Fruit fly (Drosophila melanogaster) S2 (cell line): ENCODE measurements around the gene Hel89B.
A peak's percentile ranks its signal among the peaks of the same experiment; 100 is the strongest.

Source experiments
- CG8478 ChIP-seq: fragments of >200 bp; optimal IDR thresholded peaks from 2 replicates; lab custom pipeline; 2018
- CTCF ChIP-seq, 2 experiments: fragments of >200 bp; optimal IDR thresholded peaks; 2 replicates each; lab custom pipeline; 2018

DNA sequence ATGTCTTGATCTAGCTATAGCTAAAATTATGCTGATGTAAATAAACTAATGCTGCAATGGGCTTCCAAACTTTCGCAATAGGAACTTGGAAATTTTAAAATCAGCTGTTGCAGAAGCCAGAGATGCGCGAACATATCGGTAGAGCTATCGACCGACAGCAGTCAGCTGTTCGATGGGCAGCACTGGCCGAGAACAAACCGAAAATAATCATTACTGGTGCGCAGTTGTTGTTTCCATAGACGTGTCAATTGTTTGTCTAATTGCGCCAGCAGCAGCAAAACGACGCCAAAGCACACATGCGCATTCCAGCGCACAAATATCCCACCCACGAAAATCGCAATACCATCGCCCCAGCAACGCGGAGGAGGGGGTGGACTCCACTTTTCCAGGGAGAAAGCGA is 38.1 kb upstream of the Hel89B start, which contains the start of gene Sap47:
- TF ChIP-seq CG8478: no peak
- TF ChIP-seq CTCF (optimal IDR thresholded peaks at IDR 0.05; lab: Kevin White, UChicago): peak in 1 of 2 experiments; percentile 38
